Fruit fly (Drosophila melanogaster) whole organism, embryonic: ENCODE results near the gene CG15912.

ENCODE experiments used
- Atf-2 ChIP-seq: fragments of 200-800 bp; sonication (Bioruptor generic); optimal IDR thresholded peaks from 2 replicates; lab custom pipeline; 2016; ENCODE audit warnings: missing biosample characterization, missing genetic modification characterization
- B-H2 ChIP-seq: fragments of 200-800 bp; sonication (Bioruptor generic); optimal IDR thresholded peaks from 2 replicates; lab custom pipeline; 2018; ENCODE audit warnings: missing biosample characterization, mild to moderate bottlenecking, missing genetic modification characterization
- BtbVII ChIP-seq: fragments of 200-800 bp; sonication (Bioruptor generic); optimal IDR thresholded peaks from 3 replicates; lab custom pipeline; 2017; ENCODE audit warnings: missing biosample characterization, mild to moderate bottlenecking, missing genetic modification characterization
- CG10147 ChIP-seq: fragments of 200-800 bp; sonication (Bioruptor generic); optimal IDR thresholded peaks from 2 replicates; lab custom pipeline; 2019; ENCODE audit warnings: missing biosample characterization, mild to moderate bottlenecking, missing genetic modification characterization, moderate library complexity
- CG10209 ChIP-seq: fragments of 200-800 bp; sonication (Bioruptor generic); optimal IDR thresholded peaks from 3 replicates; lab custom pipeline; 2017; ENCODE audit warnings: missing biosample characterization, mild to moderate bottlenecking, missing genetic modification characterization, missing genetic modification reagents
- CG12071 ChIP-seq: fragments of 200-800 bp; sonication (Bioruptor generic); optimal IDR thresholded peaks from 3 replicates; lab custom pipeline; 2018; ENCODE audit warnings: missing biosample characterization, mild to moderate bottlenecking, missing genetic modification characterization
- CG13123 ChIP-seq: fragments of 200-800 bp; sonication (Bioruptor generic); optimal IDR thresholded peaks from 2 replicates; lab custom pipeline; 2016; ENCODE audit warnings: missing biosample characterization, missing genetic modification characterization
- CG13624 ChIP-seq: fragments of 200-800 bp; sonication (Bioruptor generic); optimal IDR thresholded peaks from 2 replicates; lab custom pipeline; 2016; ENCODE audit warnings: missing biosample characterization, missing genetic modification characterization
- CG14014 ChIP-seq: fragments of 200-800 bp; sonication (Bioruptor generic); IDR thresholded peaks from 2 replicates; pipeline ENCODE4 v1.3.6; 2022; ENCODE audit warnings: missing biosample characterization, missing genetic modification characterization
- CG15269 ChIP-seq: fragments of 200-800 bp; sonication (Bioruptor generic); optimal IDR thresholded peaks from 2 replicates; lab custom pipeline; 2018; ENCODE audit warnings: missing biosample characterization, mild to moderate bottlenecking, missing genetic modification characterization, moderate library complexity
- CG16813 ChIP-seq: fragments of 200-800 bp; sonication (Bioruptor generic); IDR thresholded peaks from 3 replicates; pipeline ENCODE4 v1.3.6; 2022; ENCODE audit warnings: missing biosample characterization, missing genetic modification characterization; ENCODE audit not compliant: partially characterized antibody
- CG2875 ChIP-seq: fragments of 200-800 bp; sonication (Bioruptor generic); optimal IDR thresholded peaks from 2 replicates; lab custom pipeline; 2017; ENCODE audit warnings: missing biosample characterization, mild to moderate bottlenecking, missing genetic modification characterization, missing genetic modification reagents
- CG3847 ChIP-seq: fragments of 200-800 bp; sonication (Bioruptor generic); IDR thresholded peaks from 2 replicates; pipeline ENCODE4 v1.3.6; 2022; ENCODE audit warnings: missing biosample characterization, missing genetic modification characterization
- CG4617 ChIP-seq: fragments of 200-800 bp; sonication (Bioruptor generic); optimal IDR thresholded peaks from 3 replicates; lab custom pipeline; 2016; ENCODE audit warnings: missing biosample characterization, missing genetic modification characterization, borderline replicate concordance
- CG8388 ChIP-seq: fragments of 200-800 bp; sonication (Bioruptor generic); optimal IDR thresholded peaks from 2 replicates; lab custom pipeline; 2019; ENCODE audit warnings: missing biosample characterization, mild to moderate bottlenecking, missing genetic modification characterization, moderate library complexity
- CG8478 ChIP-seq: fragments of >200 bp; optimal IDR thresholded peaks from 2 replicates; lab custom pipeline; 2018
- CG9727 ChIP-seq: fragments of 200-800 bp; sonication (Bioruptor generic); optimal IDR thresholded peaks from 3 replicates; lab custom pipeline; 2017; ENCODE audit warnings: missing biosample characterization, mild to moderate bottlenecking, missing genetic modification characterization
- Dad ChIP-seq: fragments of 200-800 bp; sonication (Bioruptor generic); optimal IDR thresholded peaks from 3 replicates; lab custom pipeline; 2016; ENCODE audit warnings: missing biosample characterization, missing genetic modification characterization
- Eip74EF ChIP-seq, 2 experiments: fragments of 200-800 bp in 1 of 2; fragments of >200 bp in 1 of 2; sonication (Bioruptor generic) in 1 of 2; optimal IDR thresholded peaks; 2 replicates each; lab custom pipeline; 2017 to 2019; ENCODE audit warnings: missing biosample characterization in 2 of 2, missing genetic modification characterization in 2 of 2, mild to moderate bottlenecking in 1 of 2, moderate library complexity in 1 of 2
- HLH3B ChIP-seq: fragments of 200-800 bp; sonication (Bioruptor generic); IDR thresholded peaks from 2 replicates; pipeline ENCODE4 v1.3.6; 2022; ENCODE audit warnings: missing biosample characterization, missing genetic modification characterization
- Hmx ChIP-seq: fragments of 200-800 bp; sonication (Bioruptor generic); optimal IDR thresholded peaks from 2 replicates; lab custom pipeline; 2016; ENCODE audit warnings: missing biosample characterization, missing genetic modification characterization
- Hsf ChIP-seq: fragments of 200-800 bp; sonication (Bioruptor generic); optimal IDR thresholded peaks from 3 replicates; lab custom pipeline; 2016; ENCODE audit warnings: missing biosample characterization, missing genetic modification characterization
- Kr ChIP-seq: fragments of 200-800 bp; sonication (Bioruptor generic); optimal IDR thresholded peaks from 2 replicates; lab custom pipeline; 2017; ENCODE audit warnings: missing biosample characterization, mild to moderate bottlenecking, missing genetic modification characterization
- Lhr ChIP-seq: fragments of 200-800 bp; sonication (Bioruptor generic); optimal IDR thresholded peaks from 3 replicates; lab custom pipeline; 2017; ENCODE audit warnings: mild to moderate bottlenecking, missing biosample characterization, missing genetic modification reagents, missing genetic modification characterization
- Lpt ChIP-seq: fragments of >200 bp; optimal IDR thresholded peaks from 2 replicates; lab custom pipeline; 2018; ENCODE audit warnings: missing biosample characterization, missing genetic modification characterization
- Mes4 ChIP-seq: fragments of 200-800 bp; sonication (Bioruptor generic); optimal IDR thresholded peaks from 2 replicates; lab custom pipeline; 2016; ENCODE audit warnings: missing biosample characterization, missing genetic modification characterization
- Mrtf ChIP-seq: fragments of 200-800 bp; sonication (Bioruptor generic); IDR thresholded peaks from 3 replicates; pipeline ENCODE4 v1.3.6; 2022; ENCODE audit warnings: missing biosample characterization, missing genetic modification characterization
- Opbp ChIP-seq: fragments of 200-800 bp; sonication (Bioruptor generic); IDR thresholded peaks from 3 replicates; pipeline ENCODE4 v1.3.6; 2022; ENCODE audit warnings: missing biosample characterization, missing genetic modification characterization; ENCODE audit not compliant: partially characterized antibody
- Ptx1 ChIP-seq: fragments of 200-800 bp; sonication (Bioruptor generic); IDR thresholded peaks from 2 replicates; pipeline ENCODE4 v1.3.6; 2022; ENCODE audit warnings: missing biosample characterization, missing genetic modification characterization
- Ravus ChIP-seq: fragments of 200-800 bp; sonication (Bioruptor generic); IDR thresholded peaks from 2 replicates; pipeline ENCODE4 v1.3.6; 2022; ENCODE audit warnings: missing biosample characterization, missing genetic modification characterization
- Scr ChIP-seq: fragments of 200-800 bp; sonication (Bioruptor generic); IDR thresholded peaks from 2 replicates; pipeline ENCODE4 v1.3.6; 2022; ENCODE audit warnings: missing biosample characterization, missing genetic modification characterization; ENCODE audit not compliant: partially characterized antibody
- ap ChIP-seq: fragments of 200-800 bp; sonication (Bioruptor generic); IDR thresholded peaks from 2 replicates; pipeline ENCODE4 v1.3.6; 2022; ENCODE audit warnings: missing biosample characterization, missing genetic modification characterization
- corto ChIP-seq: fragments of 200-800 bp; sonication (Bioruptor generic); optimal IDR thresholded peaks from 2 replicates; lab custom pipeline; 2016; ENCODE audit warnings: missing biosample characterization, mild to moderate bottlenecking, missing genetic modification characterization, moderate library complexity
- disco-r ChIP-seq: fragments of 200-800 bp; sonication (Bioruptor generic); optimal IDR thresholded peaks from 2 replicates; lab custom pipeline; 2016; ENCODE audit warnings: missing biosample characterization, missing genetic modification characterization
- dm ChIP-seq: fragments of 200-800 bp; sonication (Bioruptor generic); optimal IDR thresholded peaks from 3 replicates; lab custom pipeline; 2016; ENCODE audit warnings: missing biosample characterization, missing genetic modification characterization
- fd102C ChIP-seq: fragments of 200-800 bp; sonication (Bioruptor generic); optimal IDR thresholded peaks from 2 replicates; lab custom pipeline; 2018; ENCODE audit warnings: missing biosample characterization, mild to moderate bottlenecking, missing genetic modification characterization, moderate library complexity
- gsb-n ChIP-seq: fragments of 200-800 bp; sonication (Bioruptor generic); optimal IDR thresholded peaks from 3 replicates; lab custom pipeline; 2018; ENCODE audit warnings: missing biosample characterization, mild to moderate bottlenecking, missing genetic modification characterization
- hb ChIP-seq: fragments of 200-800 bp; sonication (Bioruptor generic); IDR thresholded peaks from 3 replicates; pipeline ENCODE4 v1.3.6; 2022; ENCODE audit warnings: missing biosample characterization, missing genetic modification characterization; ENCODE audit not compliant: partially characterized antibody
- ind ChIP-seq: fragments of 200-800 bp; sonication (Bioruptor generic); optimal IDR thresholded peaks from 3 replicates; lab custom pipeline; 2016; ENCODE audit warnings: missing biosample characterization, missing genetic modification characterization
- jumu ChIP-seq: fragments of 200-800 bp; sonication (Bioruptor generic); optimal IDR thresholded peaks from 3 replicates; lab custom pipeline; 2016; ENCODE audit warnings: missing biosample characterization, missing genetic modification characterization
- lab ChIP-seq: fragments of 200-800 bp; sonication (Bioruptor generic); optimal IDR thresholded peaks from 3 replicates; lab custom pipeline; 2017; ENCODE audit warnings: missing biosample characterization, missing genetic modification characterization, mild to moderate bottlenecking, moderate library complexity, missing genetic modification reagents
- mld ChIP-seq: fragments of 200-800 bp; sonication (Bioruptor generic); IDR thresholded peaks from 3 replicates; pipeline ENCODE4 v1.3.6; 2022; ENCODE audit warnings: missing biosample characterization, missing genetic modification characterization; ENCODE audit not compliant: partially characterized antibody
- pfk ChIP-seq: fragments of 200-800 bp; sonication (Bioruptor generic); optimal IDR thresholded peaks from 2 replicates; lab custom pipeline; 2018; ENCODE audit warnings: missing biosample characterization, mild to moderate bottlenecking, missing genetic modification characterization, moderate library complexity
- pros ChIP-seq: fragments of 200-800 bp; sonication (Bioruptor generic); optimal IDR thresholded peaks from 3 replicates; lab custom pipeline; 2019; ENCODE audit warnings: missing biosample characterization, mild to moderate bottlenecking, missing genetic modification characterization, moderate library complexity
- sima ChIP-seq: fragments of 200-800 bp; sonication (Bioruptor generic); optimal IDR thresholded peaks from 2 replicates; lab custom pipeline; 2016; ENCODE audit warnings: missing biosample characterization, missing genetic modification characterization
- sisA ChIP-seq: fragments of 200-800 bp; sonication (Bioruptor generic); IDR thresholded peaks from 2 replicates; pipeline ENCODE4 v1.3.6; 2022; ENCODE audit warnings: missing biosample characterization, missing genetic modification characterization
- tll ChIP-seq, 2 experiments: fragments of 200-800 bp in 1 of 2; fragments of >200 bp in 1 of 2; sonication (Bioruptor generic) in 1 of 2; optimal IDR thresholded peaks; 2 replicates each; lab custom pipeline; 2017 to 2019; ENCODE audit warnings: missing biosample characterization in 2 of 2, missing genetic modification characterization in 2 of 2, mild to moderate bottlenecking in 1 of 2, moderate library complexity in 1 of 2
- tna ChIP-seq: fragments of 200-800 bp; sonication (Bioruptor generic); IDR thresholded peaks from 2 replicates; pipeline ENCODE4 v1.3.6; 2022; ENCODE audit warnings: missing biosample characterization, missing genetic modification characterization; ENCODE audit not compliant: partially characterized antibody
- ttk ChIP-seq: fragments of 200-800 bp; sonication (Bioruptor generic); IDR thresholded peaks from 2 replicates; pipeline ENCODE4 v2.1.2; 2022; ENCODE audit warnings: missing biosample characterization, missing genetic modification characterization
- z ChIP-seq: fragments of 200-800 bp; sonication (Bioruptor generic); IDR thresholded peaks from 3 replicates; pipeline ENCODE4 v1.3.6; 2022; ENCODE audit warnings: missing biosample characterization, missing genetic modification characterization
- zen2 ChIP-seq: fragments of 200-800 bp; sonication (Bioruptor generic); IDR thresholded peaks from 3 replicates; pipeline ENCODE4 v1.3.6; 2022; ENCODE audit warnings: missing biosample characterization, missing genetic modification characterization; ENCODE audit not compliant: partially characterized antibody

Gene CG15912

dm6 chrX:4534002-4534401 lies 14.9 kb upstream of the CG15912 start (continued):
- no peak for TF ChIP-seq CG3847 (GFP tag; lab: Robert Waterston, UW)
- peak; percentile 64; the same call in 2 of the 3 replicates for TF ChIP-seq CG16813
- TF ChIP-seq CG4617 (GFP tag; lab: Kevin White, UChicago): no peak
- TF ChIP-seq Ptx1 (GFP tag; lab: Robert Waterston, UW): no peak
- no peak for TF ChIP-seq Kr
- no peak for TF ChIP-seq ind (GFP tag; lab: Kevin White, UChicago)
- TF ChIP-seq CG8388: no peak
- TF ChIP-seq Ravus (GFP tag; lab: Robert Waterston, UW): no peak
- TF ChIP-seq CG13123 (GFP tag; lab: Kevin White, UChicago): no peak
- TF ChIP-seq Atf-2 (GFP tag; lab: Kevin White, UChicago): no peak
- no peak for TF ChIP-seq CG14014
- TF ChIP-seq ap (GFP tag; lab: Robert Waterston, UW): no peak
- no peak for TF ChIP-seq CG2875 (GFP tag; lab: Kevin White, UChicago)
- no peak for TF ChIP-seq disco-r (GFP tag; lab: Kevin White, UChicago)
- TF ChIP-seq Lpt: no peak
- 0 out of 3 replicates have a peak, but pooled peaks have one; percentile 50 for TF ChIP-seq mld (GFP tag; lab: Robert Waterston, UW)
- TF ChIP-seq sisA (GFP tag; lab: Robert Waterston, UW): no peak
- no peak for TF ChIP-seq lab (GFP tag; lab: Kevin White, UChicago)
- no peak for TF ChIP-seq CG9727 (GFP tag; lab: Kevin White, UChicago)
- no peak for TF ChIP-seq CG10209 (GFP tag; lab: Kevin White, UChicago)
- no peak for TF ChIP-seq gsb-n
- no peak for TF ChIP-seq Mrtf (GFP tag; lab: Robert Waterston, UW)
- no peak for TF ChIP-seq dm
- TF ChIP-seq Dad (GFP tag; lab: Kevin White, UChicago): no peak
- TF ChIP-seq tll (GFP tag; optimal IDR thresholded peaks at IDR 0.05; lab: Kevin White, UChicago): no peak
- TF ChIP-seq jumu: no peak
- TF ChIP-seq pfk: no peak
- TF ChIP-seq corto (GFP tag; lab: Kevin White, UChicago): no peak
- TF ChIP-seq CG10147 (GFP tag; lab: Kevin White, UChicago): no peak
- no peak for TF ChIP-seq CG15269
- TF ChIP-seq B-H2 (GFP tag; lab: Kevin White, UChicago): no peak
- TF ChIP-seq HLH3B (GFP tag; lab: Robert Waterston, UW): no peak
- TF ChIP-seq zen2 (GFP tag; lab: Robert Waterston, UW): peak; percentile 65; the same call in 1 of the 3 replicates
- TF ChIP-seq Lhr (GFP tag; lab: Kevin White, UChicago): no peak
- TF ChIP-seq hb (GFP tag; lab: Robert Waterston, UW): peak; percentile 52; the same call in 2 of the 3 replicates
- TF ChIP-seq Eip74EF (GFP tag; optimal IDR thresholded peaks at IDR 0.05; lab: Kevin White, UChicago): no peak
- TF ChIP-seq pros: no peak
- TF ChIP-seq Opbp (GFP tag; lab: Robert Waterston, UW): peak; percentile 60; the same call in 2 of the 3 replicates
- TF ChIP-seq ttk (GFP tag; lab: Robert Waterston, UW): no peak
- no peak for TF ChIP-seq CG12071
- TF ChIP-seq BtbVII: no peak
- no peak for TF ChIP-seq CG8478
- TF ChIP-seq Hsf (GFP tag; lab: Kevin White, UChicago): no peak
- TF ChIP-seq CG13624 (GFP tag; lab: Kevin White, UChicago): no peak
- peak; percentile 65 for TF ChIP-seq Scr (GFP tag; lab: Robert Waterston, UW)
- peak; percentile 81 for TF ChIP-seq tna (GFP tag; lab: Robert Waterston, UW)
- TF ChIP-seq fd102C (GFP tag; lab: Kevin White, UChicago): no peak
- no peak for TF ChIP-seq sima (GFP tag; lab: Kevin White, UChicago)
- TF ChIP-seq z: no peak
- TF ChIP-seq Hmx: no peak
- no peak for TF ChIP-seq Mes4 (GFP tag; lab: Kevin White, UChicago)
